Worm (Caenorhabditis elegans): ENCODE results near the gene flr-4.

DNA sequence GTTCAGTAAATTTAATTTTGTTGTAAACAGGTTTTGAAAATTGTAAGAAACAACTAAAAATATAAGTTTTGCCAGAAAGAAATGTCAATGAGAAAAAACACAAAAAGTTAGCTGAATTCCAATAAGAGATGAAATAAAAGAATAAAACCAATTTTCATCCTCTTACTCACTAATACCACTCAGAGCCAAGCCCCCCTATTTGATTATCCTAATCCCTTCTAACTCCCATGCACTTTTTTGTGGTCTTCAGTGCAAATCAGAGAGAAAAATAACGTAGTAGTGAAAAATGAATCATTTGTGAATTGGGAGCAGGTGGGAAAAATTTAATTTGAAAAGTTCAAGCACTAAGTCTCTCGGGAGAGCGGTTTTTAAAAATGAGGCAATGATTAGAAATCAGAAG is 47.9 kb upstream of the flr-4 start:
- TF ChIP-seq nhr-11 (tag; optimal IDR thresholded peaks at IDR 0.05) (no peak), C16A3.4 (tag; optimal IDR thresholded peaks at IDR 0.05) (no peak), vab-15 (tag; optimal IDR thresholded peaks at IDR 0.05) (no peak), pqm-1 (tag; optimal IDR thresholded peaks at IDR 0.05) (no peak), lir-3 (tag; optimal IDR thresholded peaks at IDR 0.05; ENCODE audit: poor library complexity) (no peak), jun-1 (tag; optimal IDR thresholded peaks at IDR 0.05) (no peak)

Measured in whole organism, L1 larva.